Worm (Caenorhabditis elegans) whole organism, L2 larva: ENCODE measurements around the gene C34D10.5.

Experiments used
- C34F6.9 ChIP-seq: fragments of 150-350 bp; optimal IDR thresholded peaks from 2 replicates; lab custom pipeline; 2014; ENCODE audit warnings: missing biosample characterization, missing genetic modification characterization
- F13H6.1 ChIP-seq: sonication (generic microtip); optimal IDR thresholded peaks from 2 replicates; lab custom pipeline; 2016; ENCODE audit warnings: missing genetic modification characterization, missing compliant biosample characterization
- R02D3.7 ChIP-seq: fragments of 150-350 bp; optimal IDR thresholded peaks from 2 replicates; lab custom pipeline; 2014; ENCODE audit warnings: missing biosample characterization, missing genetic modification characterization
- Y55F3AM.14 ChIP-seq: fragments of 200-800 bp; sonication (Bioruptor generic); optimal IDR thresholded peaks from 2 replicates; lab custom pipeline; 2018; ENCODE audit warnings: mild to moderate bottlenecking, missing genetic modification characterization, missing compliant biosample characterization
- ZK546.5 ChIP-seq: sonication (generic microtip); optimal IDR thresholded peaks from 2 replicates; lab custom pipeline; 2017; ENCODE audit warnings: missing biosample characterization, missing genetic modification characterization
- alr-1 ChIP-seq: fragments of 150-350 bp; optimal IDR thresholded peaks from 2 replicates; lab custom pipeline; 2014; ENCODE audit warnings: missing biosample characterization, missing genetic modification characterization
- ama-1 ChIP-seq: fragments of 150-350 bp; optimal IDR thresholded peaks from 2 replicates; lab custom pipeline; 2018; ENCODE audit warnings: inconsistent platforms
- blmp-1 ChIP-seq: sonication (generic microtip); optimal IDR thresholded peaks from 2 replicates; lab custom pipeline; 2017; ENCODE audit warnings: missing genetic modification characterization, mild to moderate bottlenecking, missing compliant biosample characterization, antibody characterized with exemption, moderate library complexity; ENCODE audit not compliant: insufficient read depth
- ceh-16 ChIP-seq: fragments of 150-350 bp; optimal IDR thresholded peaks from 2 replicates; lab custom pipeline; 2014; ENCODE audit warnings: missing biosample characterization, missing genetic modification characterization
- ceh-82 ChIP-seq: fragments of 150-350 bp; optimal IDR thresholded peaks from 2 replicates; lab custom pipeline; 2014; ENCODE audit warnings: missing biosample characterization, missing genetic modification characterization
- crh-2 ChIP-seq: sonication (generic microtip); optimal IDR thresholded peaks from 2 replicates; lab custom pipeline; 2017; ENCODE audit warnings: missing biosample characterization, missing genetic modification characterization
- dmd-4 ChIP-seq: sonication (generic microtip); optimal IDR thresholded peaks from 2 replicates; lab custom pipeline; 2017; ENCODE audit warnings: missing biosample characterization, missing genetic modification characterization
- elt-1 ChIP-seq: fragments of 150-350 bp; optimal IDR thresholded peaks from 2 replicates; lab custom pipeline; 2014; ENCODE audit warnings: missing biosample characterization, missing genetic modification characterization
- elt-3 ChIP-seq: sonication (generic microtip); optimal IDR thresholded peaks from 2 replicates; lab custom pipeline; 2017; ENCODE audit warnings: missing biosample characterization, missing genetic modification characterization
- fos-1 ChIP-seq: fragments of 150-350 bp; optimal IDR thresholded peaks from 2 replicates; lab custom pipeline; 2014; ENCODE audit warnings: missing biosample characterization, missing genetic modification characterization
- gmeb-1 ChIP-seq: fragments of 150-350 bp; optimal IDR thresholded peaks from 2 replicates; lab custom pipeline; 2014; ENCODE audit warnings: missing biosample characterization, missing genetic modification characterization
- lin-11 ChIP-seq: fragments of 150-350 bp; sonication (generic microtip); optimal IDR thresholded peaks from 2 replicates; lab custom pipeline; 2014; ENCODE audit warnings: missing biosample characterization, missing genetic modification characterization, inconsistent platforms, mixed read lengths
- lin-13 ChIP-seq: fragments of 150-350 bp; optimal IDR thresholded peaks from 2 replicates; lab custom pipeline; 2014; ENCODE audit warnings: missing biosample characterization, missing genetic modification reagents, missing genetic modification characterization
- lin-39 ChIP-seq: fragments of 150-350 bp; optimal IDR thresholded peaks from 2 replicates; lab custom pipeline; 2014; ENCODE audit warnings: missing biosample characterization, missing genetic modification reagents, missing genetic modification characterization
- mab-5 ChIP-seq: fragments of 150-350 bp; optimal IDR thresholded peaks from 2 replicates; lab custom pipeline; 2014; ENCODE audit warnings: missing biosample characterization, missing genetic modification characterization
- mdl-1 ChIP-seq, 2 experiments: fragments of 150-350 bp in 1 of 2; sonication (generic microtip) in 1 of 2; optimal IDR thresholded peaks; 2 replicates each; lab custom pipeline; 2017; ENCODE audit warnings: missing biosample characterization in 2 of 2, missing genetic modification characterization in 2 of 2
- nhr-11 ChIP-seq: fragments of 150-350 bp; optimal IDR thresholded peaks from 2 replicates; lab custom pipeline; 2014; ENCODE audit warnings: missing biosample characterization, missing genetic modification characterization
- nhr-12 ChIP-seq: fragments of 150-350 bp; optimal IDR thresholded peaks from 2 replicates; lab custom pipeline; 2014; ENCODE audit warnings: missing biosample characterization, missing genetic modification characterization
- nhr-129 ChIP-seq: fragments of 150-350 bp; optimal IDR thresholded peaks from 2 replicates; lab custom pipeline; 2014; ENCODE audit warnings: missing biosample characterization, missing genetic modification characterization
- nhr-21 ChIP-seq: fragments of 150-350 bp; optimal IDR thresholded peaks from 2 replicates; lab custom pipeline; 2014; ENCODE audit warnings: missing biosample characterization, missing genetic modification characterization
- nhr-23 ChIP-seq: fragments of 150-350 bp; optimal IDR thresholded peaks from 2 replicates; lab custom pipeline; 2014; ENCODE audit warnings: missing biosample characterization, missing genetic modification reagents, missing genetic modification characterization
- nhr-25 ChIP-seq: fragments of 150-350 bp; sonication (generic microtip); optimal IDR thresholded peaks from 3 replicates; lab custom pipeline; 2014; ENCODE audit warnings: missing biosample characterization, missing genetic modification characterization
- nhr-77 ChIP-seq: fragments of 150-350 bp; optimal IDR thresholded peaks from 2 replicates; lab custom pipeline; 2014; ENCODE audit warnings: missing biosample characterization, missing genetic modification characterization
- peb-1 ChIP-seq: fragments of 150-350 bp; optimal IDR thresholded peaks from 2 replicates; lab custom pipeline; 2014; ENCODE audit warnings: missing biosample characterization, missing genetic modification characterization
- sem-4 ChIP-seq: fragments of 150-350 bp; optimal IDR thresholded peaks from 2 replicates; lab custom pipeline; 2014; ENCODE audit warnings: missing biosample characterization, missing genetic modification reagents, missing genetic modification characterization
- skn-1 ChIP-seq: sonication (generic microtip); optimal IDR thresholded peaks from 2 replicates; lab custom pipeline; 2017; ENCODE audit warnings: missing biosample characterization, missing genetic modification characterization
- sma-3 ChIP-seq: sonication (generic microtip); optimal IDR thresholded peaks from 2 replicates; lab custom pipeline; 2016; ENCODE audit warnings: missing genetic modification reagents, missing genetic modification characterization, missing compliant biosample characterization
- sma-9 ChIP-seq, 2 experiments: fragments of 150-350 bp in 1 of 2; sonication (generic microtip) in 1 of 2; optimal IDR thresholded peaks; 2 replicates each; lab custom pipeline; 2014 to 2016; ENCODE audit warnings: missing genetic modification characterization in 2 of 2, mild to moderate bottlenecking in 1 of 2, missing biosample characterization in 1 of 2, missing compliant biosample characterization in 1 of 2, missing genetic modification reagents in 1 of 2, moderate library complexity in 1 of 2
- snpc-4 ChIP-seq: fragments of 150-350 bp; optimal IDR thresholded peaks from 2 replicates; lab custom pipeline; 2014; ENCODE audit warnings: missing biosample characterization, missing genetic modification characterization
- unc-55 ChIP-seq: fragments of 150-350 bp; sonication (generic microtip); optimal IDR thresholded peaks from 3 replicates; lab custom pipeline; 2014; ENCODE audit warnings: missing biosample characterization, missing genetic modification reagents, missing genetic modification characterization
- unc-62 ChIP-seq: fragments of 150-350 bp; optimal IDR thresholded peaks from 2 replicates; lab custom pipeline; 2014; ENCODE audit warnings: missing biosample characterization, missing genetic modification reagents, missing genetic modification characterization
- zag-1 ChIP-seq: fragments of 150-350 bp; optimal IDR thresholded peaks from 2 replicates; lab custom pipeline; 2014; ENCODE audit warnings: missing biosample characterization, missing genetic modification characterization
- ztf-11 ChIP-seq: sonication (generic microtip); optimal IDR thresholded peaks from 2 replicates; lab custom pipeline; 2017; ENCODE audit warnings: missing biosample characterization, missing genetic modification characterization
- ztf-4 ChIP-seq: fragments of 150-350 bp; optimal IDR thresholded peaks from 2 replicates; lab custom pipeline; 2014; ENCODE audit warnings: missing biosample characterization, missing genetic modification characterization

Gene C34D10.5

ce11 chrX:8003663-8004062, 14.2 kb upstream of the C34D10.5 start, which contains the start of the genes F45E1.1 and F45E1.2:
F45E1.1 (plus strand) TSS chrX:8003682.
F45E1.2 (plus strand) TSS chrX:8003733.
- no peak for TF ChIP-seq fos-1 (tag; lab: Kevin White, UChicago)
- no peak for TF ChIP-seq nhr-21 (tag; lab: Kevin White, UChicago)
- TF ChIP-seq crh-2 (tag; lab: Kevin White, UChicago): no peak

- peak; percentile 63 for TF ChIP-seq blmp-1 (tag; lab: Kevin White, UChicago)
- no peak for TF ChIP-seq F13H6.1 (tag; lab: Kevin White, UChicago)
These were observed 13.0 kb upstream of the C34D10.5 start for ce11 chrX:8004845-8005244.

ce11 chrX:8005967-8006366, 11.9 kb upstream of the C34D10.5 start:
- TF ChIP-seq elt-3 (no peak), lin-13 (GFP tag; lab: Kevin White, UChicago) (no peak), blmp-1 (tag; lab: Kevin White, UChicago) (no peak), peb-1 (tag; lab: Kevin White, UChicago) (no peak), zag-1 (no peak), nhr-129 (no peak), ZK546.5 (no peak), mdl-1 (tag; optimal IDR thresholded peaks at IDR 0.05; lab: Kevin White, UChicago) (no peak), nhr-77 (no peak), alr-1 (tag; lab: Kevin White, UChicago) (no peak), ztf-4 (tag; lab: Kevin White, UChicago) (no peak), unc-62 (GFP tag; lab: Kevin White, UChicago) (no peak), fos-1 (tag; lab: Kevin White, UChicago) (no peak), nhr-11 (tag; lab: Kevin White, UChicago) (no peak), elt-1 (tag; lab: Kevin White, UChicago) (no peak), ama-1 (lab: Kevin White, UChicago) (no peak), ceh-16 (tag; lab: Kevin White, UChicago) (no peak)

- no peak for TF ChIP-seq elt-1 (tag; lab: Kevin White, UChicago)
- no peak for TF ChIP-seq nhr-12 (tag; lab: Kevin White, UChicago)
- TF ChIP-seq nhr-25: peak; percentile 67
- TF ChIP-seq sem-4 (tag; lab: Kevin White, UChicago): no peak
These were observed 7.2 kb upstream of the C34D10.5 start for ce11 chrX:8010652-8011051.

ce11 chrX:8014407-8015003, 3.3 kb upstream of the C34D10.5 start, which contains the start of gene unk-1:
unk-1 (plus strand) TSS chrX:8014983.
- TF ChIP-seq skn-1: peak; percentile 17
- TF ChIP-seq lin-11: no peak
- no peak for TF ChIP-seq ztf-11
- no peak for TF ChIP-seq ztf-4 (tag; lab: Kevin White, UChicago)
- no peak for TF ChIP-seq dmd-4 (tag; lab: Kevin White, UChicago)
- TF ChIP-seq elt-1 (tag; lab: Kevin White, UChicago): no peak
- no peak for TF ChIP-seq unc-62 (GFP tag; lab: Kevin White, UChicago)
- TF ChIP-seq sem-4 (tag; lab: Kevin White, UChicago): no peak
- TF ChIP-seq mdl-1 (tag; optimal IDR thresholded peaks at IDR 0.05; lab: Kevin White, UChicago): no peak
- peak; percentile 27 for TF ChIP-seq fos-1 (tag; lab: Kevin White, UChicago)
- TF ChIP-seq crh-2 (tag; lab: Kevin White, UChicago): peak; percentile 13
- no peak for TF ChIP-seq nhr-23 (tag; lab: Kevin White, UChicago)
- no peak for TF ChIP-seq ceh-82 (tag; lab: Kevin White, UChicago)
- no peak for TF ChIP-seq C34F6.9 (tag; lab: Kevin White, UChicago)
- TF ChIP-seq, all 48 proteins: peak for 3

- TF ChIP-seq unc-55 (GFP tag; lab: Kevin White, UChicago) (peak; percentile 21), lin-11 (no peak), snpc-4 (tag; lab: Kevin White, UChicago) (no peak), sma-3 (GFP tag; lab: Kevin White, UChicago) (no peak), ama-1 (lab: Kevin White, UChicago) (no peak), nhr-25 (no peak), Y55F3AM.14 (GFP tag; lab: Kevin White, UChicago) (no peak), zag-1 (no peak), skn-1 (no peak), mab-5 (tag; lab: Kevin White, UChicago) (no peak), nhr-77 (no peak), elt-3 (no peak), peb-1 (tag; lab: Kevin White, UChicago) (no peak), ZK546.5 (no peak), gmeb-1 (tag; lab: Kevin White, UChicago) (no peak), lin-39 (tag; lab: Kevin White, UChicago) (no peak), sma-9 (GFP tag; optimal IDR thresholded peaks at IDR 0.05; lab: Kevin White, UChicago) (no peak), sma-9 (tag; optimal IDR thresholded peaks at IDR 0.05; lab: Kevin White, UChicago) (no peak), blmp-1 (tag; lab: Kevin White, UChicago) (no peak), R02D3.7 (tag; lab: Kevin White, UChicago) (no peak), C34F6.9 (tag; lab: Kevin White, UChicago) (peak; percentile 17), ztf-4 (tag; lab: Kevin White, UChicago) (no peak), elt-1 (tag; lab: Kevin White, UChicago) (no peak), nhr-129 (peak; percentile 43), fos-1 (tag; lab: Kevin White, UChicago) (no peak)
- TF ChIP-seq, all 48 proteins: peak for 3
These were observed 1.9 kb upstream of the C34D10.5 start for ce11 chrX:8015889-8016288.
